Fruit fly (Drosophila melanogaster) Kc167 (cell line): ENCODE measurements around the gene Rpp14a.

ENCODE experiments used
- psq ChIP-seq: fragments of >200 bp; optimal IDR thresholded peaks from 2 replicates; lab custom pipeline; 2017; ENCODE audit warnings: missing external identifiers
- ttk ChIP-seq: sonication (Bioruptor generic); optimal IDR thresholded peaks from 2 replicates; lab custom pipeline; 2017; ENCODE audit warnings: missing external identifiers

DNA sequence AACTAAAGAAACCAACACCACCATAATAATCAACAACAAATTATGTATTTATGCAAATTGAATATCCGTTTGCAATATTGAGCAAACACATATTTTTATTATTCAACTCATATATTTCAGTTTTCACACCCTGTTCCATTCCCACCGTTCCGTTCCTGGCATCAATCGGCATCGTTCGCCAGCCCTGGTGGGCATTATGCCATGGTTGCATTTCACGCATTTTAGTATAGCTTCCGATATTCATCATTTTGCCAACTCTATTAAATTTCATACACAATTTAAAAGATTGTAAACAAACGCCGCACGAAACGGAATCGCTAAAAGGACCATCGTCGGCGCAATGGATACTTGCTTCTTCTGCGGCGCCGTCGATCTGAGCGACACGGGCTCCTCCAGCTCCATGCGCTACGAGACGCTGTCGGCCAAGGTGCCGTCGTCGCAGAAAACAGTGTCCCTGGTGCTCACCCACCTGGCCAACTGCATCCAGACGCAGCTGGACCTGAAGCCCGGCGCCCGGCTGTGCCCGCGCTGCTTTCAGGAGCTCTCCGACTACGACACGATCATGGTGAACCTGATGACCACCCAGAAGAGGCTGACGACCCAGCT, 13.4 kb upstream of the Rpp14a start, which contains the start of gene Sry-delta:
- no peak for TF ChIP-seq psq (lab: Kevin White, UChicago)
- TF ChIP-seq ttk (lab: Kevin White, UChicago) = no peak
